Fruit fly (Drosophila melanogaster) whole organism, prepupa: ENCODE measurements around the gene cass.
A peak's percentile ranks its signal among the peaks of the same experiment; 100 is the strongest.

ENCODE experiments used
- CG11294 ChIP-seq: fragments of 200-800 bp; sonication (Bioruptor generic); IDR thresholded peaks from 2 replicates; pipeline ENCODE4 v1.3.6; 2022; ENCODE audit warnings: missing biosample characterization, missing genetic modification characterization
- CG32006 ChIP-seq: fragments of 200-800 bp; sonication (Bioruptor generic); optimal IDR thresholded peaks from 3 replicates; lab custom pipeline; 2017; ENCODE audit warnings: missing biosample characterization, mild to moderate bottlenecking, missing genetic modification characterization
- CG6163 ChIP-seq: fragments of 200-800 bp; sonication (Bioruptor generic); IDR thresholded peaks from 3 replicates; pipeline ENCODE4 v1.3.6; 2022; ENCODE audit warnings: missing biosample characterization, missing genetic modification characterization
- CG6792 ChIP-seq: fragments of 200-800 bp; sonication (Bioruptor generic); optimal IDR thresholded peaks from 3 replicates; lab custom pipeline; 2016; ENCODE audit warnings: missing biosample characterization, missing genetic modification characterization
- Hr38 ChIP-seq: sonication (Bioruptor generic); optimal IDR thresholded peaks from 2 replicates; lab custom pipeline; 2016; ENCODE audit warnings: missing biosample characterization, missing genetic modification characterization
- Met ChIP-seq: fragments of 200-800 bp; sonication (Bioruptor generic); optimal IDR thresholded peaks from 3 replicates; lab custom pipeline; 2016; ENCODE audit warnings: missing biosample characterization, missing genetic modification characterization
- cyc ChIP-seq: fragments of 200-800 bp; sonication (Bioruptor generic); optimal IDR thresholded peaks from 3 replicates; lab custom pipeline; 2016; ENCODE audit warnings: missing biosample characterization, missing genetic modification characterization
- ss ChIP-seq, 2 experiments: fragments of 200-800 bp; sonication (Bioruptor generic); optimal IDR thresholded peaks; 2 replicates in 1 of 2; 3 replicates in 1 of 2; lab custom pipeline; 2017 to 2018; ENCODE audit warnings: mild to moderate bottlenecking in 2 of 2, missing biosample characterization in 2 of 2, missing genetic modification characterization in 2 of 2, moderate library complexity in 1 of 2

dm6 chr2L:17484174-17484573 lies 6.5 kb upstream of the cass start, which contains the start of the genes GCS2beta and CG5131:
- peak; percentile 88 for TF ChIP-seq CG11294 (GFP tag; lab: Robert Waterston, UW)
- peak; percentile 94 for TF ChIP-seq Hr38 (GFP tag; lab: Kevin White, UChicago)
- peak; percentile 89 for TF ChIP-seq Met (GFP tag; lab: Kevin White, UChicago)
- peak; percentile 93 for TF ChIP-seq CG32006 (GFP tag; lab: Kevin White, UChicago)
- peak; percentile 92 for TF ChIP-seq CG6163 (GFP tag; lab: Robert Waterston, UW)
- peak; percentile 85 for TF ChIP-seq CG6792 (GFP tag; lab: Kevin White, UChicago)
- TF ChIP-seq cyc (GFP tag; lab: Kevin White, UChicago), result peak; percentile 96
- no peak for TF ChIP-seq ss (GFP tag; optimal IDR thresholded peaks at IDR 0.05; lab: Kevin White, UChicago)
